Fruit fly (Drosophila melanogaster) whole organism, embryonic: ENCODE data around the gene CG2865.

Experiments
- ATbp ChIP-seq: fragments of 200-800 bp; sonication (Bioruptor generic); optimal IDR thresholded peaks from 2 replicates; lab custom pipeline; 2017; ENCODE audit warnings: missing biosample characterization, mild to moderate bottlenecking, missing genetic modification characterization, missing genetic modification reagents
- Atf-2 ChIP-seq: fragments of 200-800 bp; sonication (Bioruptor generic); optimal IDR thresholded peaks from 2 replicates; lab custom pipeline; 2016; ENCODE audit warnings: missing biosample characterization, missing genetic modification characterization
- Atf6 ChIP-seq: fragments of 200-800 bp; sonication (Bioruptor generic); IDR thresholded peaks from 2 replicates; pipeline ENCODE4 v1.3.6; 2022; ENCODE audit warnings: missing biosample characterization, missing genetic modification characterization
- Bdp1 ChIP-seq: fragments of 200-800 bp; sonication (Bioruptor generic); optimal IDR thresholded peaks from 3 replicates; lab custom pipeline; 2016; ENCODE audit warnings: missing biosample characterization, missing genetic modification characterization
- CG10209 ChIP-seq: fragments of 200-800 bp; sonication (Bioruptor generic); optimal IDR thresholded peaks from 3 replicates; lab custom pipeline; 2017; ENCODE audit warnings: missing biosample characterization, mild to moderate bottlenecking, missing genetic modification characterization, missing genetic modification reagents
- CG10267 ChIP-seq: fragments of 200-800 bp; sonication (Bioruptor generic); optimal IDR thresholded peaks from 2 replicates; lab custom pipeline; 2018; ENCODE audit warnings: missing biosample characterization, mild to moderate bottlenecking, missing genetic modification characterization, moderate library complexity
- CG10543 ChIP-seq: fragments of 200-800 bp; sonication (Bioruptor generic); optimal IDR thresholded peaks from 3 replicates; lab custom pipeline; 2017; ENCODE audit warnings: missing biosample characterization, mild to moderate bottlenecking, missing genetic modification characterization, moderate library complexity
- CG11695 ChIP-seq: fragments of 200-800 bp; sonication (Bioruptor generic); IDR thresholded peaks from 3 replicates; pipeline ENCODE4 v1.3.6; 2022; ENCODE audit warnings: missing biosample characterization, missing genetic modification characterization
- CG12391 ChIP-seq: fragments of 200-800 bp; sonication (Bioruptor generic); optimal IDR thresholded peaks from 3 replicates; lab custom pipeline; 2018; ENCODE audit warnings: missing biosample characterization, mild to moderate bottlenecking, missing genetic modification characterization, moderate library complexity
- CG15073 ChIP-seq: fragments of 200-800 bp; sonication (Bioruptor generic); optimal IDR thresholded peaks from 2 replicates; lab custom pipeline; 2016; ENCODE audit warnings: missing biosample characterization, missing genetic modification characterization
- CG15479 ChIP-seq: fragments of 200-800 bp; sonication (Bioruptor generic); optimal IDR thresholded peaks from 3 replicates; lab custom pipeline; 2019; ENCODE audit warnings: missing biosample characterization, mild to moderate bottlenecking, missing genetic modification characterization, moderate library complexity
- CG1647 ChIP-seq: fragments of 200-800 bp; sonication (Bioruptor generic); optimal IDR thresholded peaks from 3 replicates; lab custom pipeline; 2016; ENCODE audit warnings: missing biosample characterization, missing genetic modification characterization
- CG16863 ChIP-seq: fragments of 200-800 bp; sonication (Bioruptor generic); optimal IDR thresholded peaks from 3 replicates; lab custom pipeline; 2016; ENCODE audit warnings: missing biosample characterization, missing genetic modification characterization
- CG18764 ChIP-seq: fragments of 200-800 bp; sonication (Bioruptor generic); optimal IDR thresholded peaks from 3 replicates; lab custom pipeline; 2016; ENCODE audit warnings: missing biosample characterization, missing genetic modification characterization
- CG30020 ChIP-seq: fragments of 200-800 bp; optimal IDR thresholded peaks from 2 replicates; lab custom pipeline; 2019; ENCODE audit warnings: missing biosample characterization, mild to moderate bottlenecking, missing genetic modification characterization, moderate library complexity
- CG31388 ChIP-seq: fragments of 200-800 bp; sonication (Bioruptor generic); optimal IDR thresholded peaks from 2 replicates; lab custom pipeline; 2016; ENCODE audit warnings: missing biosample characterization, missing genetic modification characterization
- CG5245 ChIP-seq: fragments of 200-800 bp; sonication (Bioruptor generic); optimal IDR thresholded peaks from 3 replicates; lab custom pipeline; 2016; ENCODE audit warnings: missing biosample characterization, missing genetic modification characterization
- CG6175 ChIP-seq: fragments of 200-800 bp; sonication (Bioruptor generic); IDR thresholded peaks from 3 replicates; pipeline ENCODE4 v1.3.6; 2022; ENCODE audit warnings: missing biosample characterization, missing genetic modification characterization
- CG6683 ChIP-seq: fragments of 200-800 bp; sonication (Bioruptor generic); optimal IDR thresholded peaks from 2 replicates; lab custom pipeline; 2017; ENCODE audit warnings: missing biosample characterization, mild to moderate bottlenecking, missing genetic modification characterization, missing genetic modification reagents
- CG8388 ChIP-seq: fragments of 200-800 bp; sonication (Bioruptor generic); optimal IDR thresholded peaks from 2 replicates; lab custom pipeline; 2019; ENCODE audit warnings: missing biosample characterization, mild to moderate bottlenecking, missing genetic modification characterization, moderate library complexity
- CG8944 ChIP-seq: fragments of 200-800 bp; sonication (Bioruptor generic); optimal IDR thresholded peaks from 3 replicates; lab custom pipeline; 2016; ENCODE audit warnings: missing biosample characterization, missing genetic modification characterization
- CG9817 ChIP-seq: fragments of 200-800 bp; sonication (Bioruptor generic); optimal IDR thresholded peaks from 2 replicates; lab custom pipeline; 2018; ENCODE audit warnings: missing biosample characterization, mild to moderate bottlenecking, missing genetic modification characterization, moderate library complexity
- Fer3 ChIP-seq: fragments of 200-800 bp; sonication (Bioruptor generic); optimal IDR thresholded peaks from 2 replicates; lab custom pipeline; 2018; ENCODE audit warnings: missing biosample characterization, mild to moderate bottlenecking, missing genetic modification characterization, moderate library complexity
- Hey ChIP-seq: fragments of 200-800 bp; sonication (Bioruptor generic); optimal IDR thresholded peaks from 3 replicates; lab custom pipeline; 2018; ENCODE audit warnings: missing biosample characterization, mild to moderate bottlenecking, missing genetic modification characterization
- Mes4 ChIP-seq: fragments of 200-800 bp; sonication (Bioruptor generic); optimal IDR thresholded peaks from 2 replicates; lab custom pipeline; 2016; ENCODE audit warnings: missing biosample characterization, missing genetic modification characterization
- NC2α ChIP-seq: fragments of 200-800 bp; sonication (Bioruptor generic); optimal IDR thresholded peaks from 2 replicates; lab custom pipeline; 2016; ENCODE audit warnings: missing biosample characterization, missing genetic modification characterization
- NC2β ChIP-seq: fragments of 200-800 bp; sonication (Bioruptor generic); optimal IDR thresholded peaks from 2 replicates; lab custom pipeline; 2016; ENCODE audit warnings: missing biosample characterization, missing genetic modification characterization
- NK7.1 ChIP-seq: fragments of 200-800 bp; sonication (Bioruptor generic); optimal IDR thresholded peaks from 3 replicates; lab custom pipeline; 2016; ENCODE audit warnings: missing biosample characterization, missing genetic modification characterization
- PHDP ChIP-seq: fragments of 200-800 bp; sonication (Bioruptor generic); optimal IDR thresholded peaks from 3 replicates; lab custom pipeline; 2018; ENCODE audit warnings: missing biosample characterization, mild to moderate bottlenecking, missing genetic modification characterization, moderate library complexity
- TFAM ChIP-seq: fragments of 200-800 bp; sonication (Bioruptor generic); optimal IDR thresholded peaks from 2 replicates; lab custom pipeline; 2017; ENCODE audit warnings: missing biosample characterization, missing genetic modification characterization, inconsistent platforms
- bab2 ChIP-seq: fragments of 200-800 bp; sonication (Bioruptor generic); optimal IDR thresholded peaks from 2 replicates; lab custom pipeline; 2016; ENCODE audit warnings: missing biosample characterization, missing genetic modification characterization
- btn ChIP-seq: fragments of 200-800 bp; sonication (Bioruptor generic); optimal IDR thresholded peaks from 2 replicates; lab custom pipeline; 2016; ENCODE audit warnings: missing biosample characterization, missing genetic modification characterization
- corto ChIP-seq: fragments of 200-800 bp; sonication (Bioruptor generic); optimal IDR thresholded peaks from 2 replicates; lab custom pipeline; 2016; ENCODE audit warnings: missing biosample characterization, mild to moderate bottlenecking, missing genetic modification characterization, moderate library complexity
- dati ChIP-seq: fragments of 200-800 bp; sonication (Bioruptor generic); IDR thresholded peaks from 2 replicates; pipeline ENCODE4 v1.3.6; 2022; ENCODE audit warnings: missing biosample characterization, missing genetic modification characterization
- eve ChIP-seq, 2 experiments: fragments of >200 bp; optimal IDR thresholded peaks; 2 replicates each; lab custom pipeline; 2017; ENCODE audit warnings: missing biosample characterization in 2 of 2, missing genetic modification characterization in 2 of 2
- fu2 ChIP-seq: fragments of 200-800 bp; sonication (Bioruptor generic); optimal IDR thresholded peaks from 2 replicates; lab custom pipeline; 2016; ENCODE audit warnings: missing biosample characterization, missing genetic modification characterization
- hth ChIP-seq: fragments of >200 bp; optimal IDR thresholded peaks from 2 replicates; lab custom pipeline; 2017; ENCODE audit warnings: inconsistent platforms
- inv ChIP-seq: fragments of 200-800 bp; sonication (Bioruptor generic); IDR thresholded peaks from 2 replicates; pipeline ENCODE4 v1.3.6; 2022; ENCODE audit warnings: missing biosample characterization, missing genetic modification characterization; ENCODE audit not compliant: partially characterized antibody
- ken ChIP-seq: fragments of 200-800 bp; sonication (Bioruptor generic); IDR thresholded peaks from 3 replicates; pipeline ENCODE4 v1.3.6; 2022; ENCODE audit warnings: missing biosample characterization, missing genetic modification characterization
- knrl ChIP-seq: fragments of 200-800 bp; sonication (Bioruptor generic); IDR thresholded peaks from 3 replicates; pipeline ENCODE4 v1.3.6; 2022; ENCODE audit warnings: missing biosample characterization, missing genetic modification characterization; ENCODE audit not compliant: partially characterized antibody
- nau ChIP-seq: fragments of 200-800 bp; sonication (Bioruptor generic); optimal IDR thresholded peaks from 3 replicates; lab custom pipeline; 2017; ENCODE audit warnings: missing biosample characterization, mild to moderate bottlenecking, missing genetic modification characterization, missing genetic modification reagents
- pb ChIP-seq: fragments of 200-800 bp; sonication (Bioruptor generic); optimal IDR thresholded peaks from 3 replicates; lab custom pipeline; 2016; ENCODE audit warnings: missing biosample characterization, missing genetic modification characterization
- psq ChIP-seq: fragments of 200-800 bp; sonication (Bioruptor generic); optimal IDR thresholded peaks from 2 replicates; lab custom pipeline; 2017; ENCODE audit warnings: missing biosample characterization, missing genetic modification characterization
- salm ChIP-seq: fragments of 200-800 bp; sonication (Bioruptor generic); optimal IDR thresholded peaks from 2 replicates; lab custom pipeline; 2018; ENCODE audit warnings: missing biosample characterization, mild to moderate bottlenecking, missing genetic modification characterization
- slp2 ChIP-seq: fragments of 200-800 bp; sonication (Bioruptor generic); optimal IDR thresholded peaks from 2 replicates; lab custom pipeline; 2016; ENCODE audit warnings: missing biosample characterization, missing genetic modification characterization
- sr ChIP-seq: fragments of 200-800 bp; sonication (Bioruptor generic); IDR thresholded peaks from 3 replicates; pipeline ENCODE4 v1.3.6; 2022; ENCODE audit warnings: missing biosample characterization, missing genetic modification characterization
- tna ChIP-seq: fragments of 200-800 bp; sonication (Bioruptor generic); IDR thresholded peaks from 2 replicates; pipeline ENCODE4 v1.3.6; 2022; ENCODE audit warnings: missing biosample characterization, missing genetic modification characterization; ENCODE audit not compliant: partially characterized antibody
- ttk ChIP-seq: fragments of 200-800 bp; sonication (Bioruptor generic); IDR thresholded peaks from 2 replicates; pipeline ENCODE4 v2.1.2; 2022; ENCODE audit warnings: missing biosample characterization, missing genetic modification characterization
- vfl ChIP-seq: fragments of 200-800 bp; sonication (Bioruptor generic); optimal IDR thresholded peaks from 2 replicates; lab custom pipeline; 2016; ENCODE audit warnings: missing biosample characterization, missing genetic modification characterization

CG2865 gene

DNA sequence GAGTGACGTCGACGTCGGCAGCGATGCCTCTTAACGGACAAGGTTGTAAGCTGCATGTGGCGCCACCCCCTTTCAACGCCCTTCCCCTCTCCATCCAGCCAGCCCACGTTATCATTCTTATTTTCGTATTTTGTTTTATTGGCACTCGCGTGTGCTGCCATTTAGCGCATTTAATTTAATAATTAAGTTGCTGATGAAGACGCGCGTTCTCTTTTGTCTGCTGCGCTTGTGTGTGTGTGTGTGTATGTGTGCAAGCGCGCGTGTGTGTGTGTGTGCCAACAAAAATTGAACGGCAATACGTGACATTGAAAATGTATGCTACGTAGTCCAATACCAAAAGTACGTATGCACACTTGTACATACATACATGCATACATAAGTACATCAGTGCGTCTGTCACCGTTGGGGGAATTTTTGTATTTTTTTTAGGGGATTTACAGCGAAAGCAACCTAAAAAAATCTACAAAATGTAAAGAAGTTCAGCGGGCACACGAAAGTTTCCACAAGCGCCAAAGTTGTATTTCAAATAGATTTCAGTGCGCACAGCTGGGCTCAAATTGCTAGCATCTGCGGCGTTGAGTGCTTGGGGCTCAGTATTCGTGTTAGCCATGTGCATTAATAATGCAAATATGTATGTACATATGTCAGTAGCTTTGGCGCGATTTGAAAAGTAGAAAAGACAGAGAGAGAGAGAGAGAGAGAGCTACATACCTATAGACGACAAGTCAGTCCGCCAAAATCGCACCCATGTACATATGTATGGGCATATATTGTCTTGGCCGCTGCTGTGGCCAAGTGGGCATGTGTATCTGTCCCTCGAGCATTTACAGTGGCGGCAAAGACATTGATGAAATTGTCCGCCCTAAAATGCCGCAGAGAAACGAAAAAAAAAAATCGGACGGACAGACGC lies 8.7 kb upstream of the CG2865 start (continued):
- TF ChIP-seq CG6683 (GFP tag; lab: Kevin White, UChicago) = peak; percentile 62
- TF ChIP-seq NC2α (GFP tag; lab: Kevin White, UChicago) = peak; percentile 62
- TF ChIP-seq Atf-2 (GFP tag; lab: Kevin White, UChicago) = peak; percentile 57
- peak; percentile 78 for TF ChIP-seq fu2 (GFP tag; lab: Kevin White, UChicago)
- TF ChIP-seq CG16863 (GFP tag; lab: Kevin White, UChicago) = peak; percentile 80
- peak; percentile 50 for TF ChIP-seq btn (GFP tag; lab: Kevin White, UChicago)
- peak; percentile 1 for TF ChIP-seq psq (GFP tag; lab: Kevin White, UChicago)
- no peak for TF ChIP-seq CG15479 (GFP tag; lab: Kevin White, UChicago)
- TF ChIP-seq CG11695 (GFP tag; lab: Robert Waterston, UW) = peak; percentile 89
- peak; percentile 86 for TF ChIP-seq slp2 (GFP tag; lab: Kevin White, UChicago)
- TF ChIP-seq CG6175 (GFP tag; lab: Robert Waterston, UW) = peak; percentile 23; the same call in 1 of the 3 replicates
- TF ChIP-seq CG8944 (GFP tag; lab: Kevin White, UChicago) = peak; percentile 81
- TF ChIP-seq CG5245 (GFP tag; lab: Kevin White, UChicago) = peak; percentile 72
- TF ChIP-seq bab2 = peak; percentile 81
- TF ChIP-seq pb = peak; percentile 82
- peak; percentile 68; the same call in 1 of the 3 replicates for TF ChIP-seq sr (GFP tag; lab: Robert Waterston, UW)
- TF ChIP-seq CG30020 (tag; lab: Kevin White, UChicago) = peak; percentile 41
- peak; percentile 30 for TF ChIP-seq Hey
- peak; percentile 76 for TF ChIP-seq Fer3
- no peak for TF ChIP-seq hth (lab: Kevin White, UChicago)
- peak; percentile 84 for TF ChIP-seq PHDP (tag; lab: Kevin White, UChicago)
- TF ChIP-seq Mes4 (GFP tag; lab: Kevin White, UChicago) = peak; percentile 81
- peak; percentile 79 for TF ChIP-seq ATbp (GFP tag; lab: Kevin White, UChicago)
- no peak for TF ChIP-seq dati (GFP tag; lab: Robert Waterston, UW)
- peak; percentile 71 for TF ChIP-seq CG18764 (GFP tag; lab: Kevin White, UChicago)
- no peak for TF ChIP-seq inv (GFP tag; lab: Robert Waterston, UW)
- no peak for TF ChIP-seq tna
- no peak for TF ChIP-seq corto (GFP tag; lab: Kevin White, UChicago)
- TF ChIP-seq ken (GFP tag; lab: Robert Waterston, UW) = peak; percentile 74; the same call in 2 of the 3 replicates
- peak; percentile 66 for TF ChIP-seq NC2β (GFP tag; lab: Kevin White, UChicago)
- peak; percentile 64 for TF ChIP-seq CG10267 (tag; lab: Kevin White, UChicago)
- TF ChIP-seq ttk = peak; percentile 83
- TF ChIP-seq CG31388 (GFP tag; lab: Kevin White, UChicago) = no peak
- TF ChIP-seq NK7.1 (GFP tag; lab: Kevin White, UChicago) = peak; percentile 35
- peak; percentile 91 for TF ChIP-seq CG15073 (GFP tag; lab: Kevin White, UChicago)
- peak; percentile 79 for TF ChIP-seq CG12391 (tag; lab: Kevin White, UChicago)
- peak; percentile 21 for TF ChIP-seq TFAM (GFP tag; lab: Kevin White, UChicago)
- TF ChIP-seq CG9817 (tag; lab: Kevin White, UChicago) = peak; percentile 77
- no peak for TF ChIP-seq knrl
- TF ChIP-seq CG10209 (GFP tag; lab: Kevin White, UChicago) = peak; percentile 81
- TF ChIP-seq CG8388 (GFP tag; lab: Kevin White, UChicago) = peak; percentile 82
- TF ChIP-seq eve (GFP tag; optimal IDR thresholded peaks at IDR 0.05; lab: Kevin White, UChicago) = peak in 1 of 2 experiments; percentile 96
- peak; percentile 78 for TF ChIP-seq Atf6 (GFP tag; lab: Robert Waterston, UW)
- peak; percentile 56 for TF ChIP-seq CG1647 (GFP tag; lab: Kevin White, UChicago)
- TF ChIP-seq nau = peak; percentile 71
- TF ChIP-seq vfl (GFP tag; lab: Kevin White, UChicago) = peak; percentile 55
- peak; percentile 55 for TF ChIP-seq salm (tag; lab: Kevin White, UChicago)
- peak; percentile 50 for TF ChIP-seq CG10543 (GFP tag; lab: Kevin White, UChicago)
- peak; percentile 71 for TF ChIP-seq Bdp1 (GFP tag; lab: Kevin White, UChicago)
